Worm (Caenorhabditis elegans) whole organism, mixed stage, embryonic: ENCODE measurements around the gene C08B11.9.
A peak's percentile ranks its signal among the peaks of the same experiment; 100 is the strongest.

Source experiments
- M03D4.4 ChIP-seq: sonication (generic microtip); optimal IDR thresholded peaks from 2 replicates; lab custom pipeline; 2017; ENCODE audit warnings: mild to moderate bottlenecking, missing genetic modification characterization, missing compliant biosample characterization
- bed-3 ChIP-seq: fragments of 200-800 bp; sonication (Bioruptor generic); optimal IDR thresholded peaks from 3 replicates; lab custom pipeline; 2018; ENCODE audit warnings: mild to moderate bottlenecking, missing genetic modification characterization, moderate library complexity, missing compliant biosample characterization
- blmp-1 ChIP-seq: fragments of 150-350 bp; optimal IDR thresholded peaks from 2 replicates; lab custom pipeline; 2014; ENCODE audit warnings: missing biosample characterization, missing genetic modification characterization
- ceh-39 ChIP-seq: fragments of 150-350 bp; optimal IDR thresholded peaks from 2 replicates; lab custom pipeline; 2014; ENCODE audit warnings: missing biosample characterization, missing genetic modification characterization
- ceh-43 ChIP-seq: fragments of 200-800 bp; sonication (Bioruptor generic); optimal IDR thresholded peaks from 2 replicates; lab custom pipeline; 2018; ENCODE audit warnings: mild to moderate bottlenecking, missing genetic modification characterization, moderate library complexity, missing compliant biosample characterization
- ceh-83 ChIP-seq: fragments of 200-800 bp; sonication (Bioruptor generic); optimal IDR thresholded peaks from 2 replicates; lab custom pipeline; 2018; ENCODE audit warnings: mild to moderate bottlenecking, missing genetic modification characterization, missing compliant biosample characterization
- ces-1 ChIP-seq: fragments of 150-350 bp; optimal IDR thresholded peaks from 2 replicates; lab custom pipeline; 2014; ENCODE audit warnings: missing biosample characterization, missing genetic modification reagents, missing genetic modification characterization
- elt-1 ChIP-seq: sonication (generic microtip); optimal IDR thresholded peaks from 2 replicates; lab custom pipeline; 2017; ENCODE audit warnings: missing genetic modification characterization, mild to moderate bottlenecking, missing compliant biosample characterization, antibody characterized with exemption, moderate library complexity, borderline replicate concordance; ENCODE audit not compliant: insufficient read depth
- elt-3 ChIP-seq: fragments of 150-350 bp; optimal IDR thresholded peaks from 2 replicates; lab custom pipeline; 2014; ENCODE audit warnings: missing biosample characterization, missing genetic modification characterization
- flh-1 ChIP-seq: fragments of 200-800 bp; sonication (Bioruptor generic); optimal IDR thresholded peaks from 2 replicates; lab custom pipeline; 2018; ENCODE audit warnings: mild to moderate bottlenecking, missing genetic modification characterization, moderate library complexity, missing compliant biosample characterization
- ham-2 ChIP-seq: fragments of 200-800 bp; sonication (Bioruptor generic); optimal IDR thresholded peaks from 2 replicates; lab custom pipeline; 2018; ENCODE audit warnings: mild to moderate bottlenecking, missing genetic modification characterization, missing compliant biosample characterization
- hlh-1 ChIP-seq: fragments of 150-350 bp; optimal IDR thresholded peaks from 2 replicates; lab custom pipeline; 2014; ENCODE audit warnings: missing biosample characterization, missing genetic modification reagents, missing genetic modification characterization
- lin-13 ChIP-seq: fragments of 150-350 bp; optimal IDR thresholded peaks from 2 replicates; lab custom pipeline; 2014; ENCODE audit warnings: missing biosample characterization, missing genetic modification characterization
- lin-32 ChIP-seq: fragments of 200-800 bp; sonication (Bioruptor generic); optimal IDR thresholded peaks from 2 replicates; lab custom pipeline; 2018; ENCODE audit warnings: mild to moderate bottlenecking, missing genetic modification characterization, missing compliant biosample characterization
- lsy-2 ChIP-seq: fragments of 150-350 bp; optimal IDR thresholded peaks from 2 replicates; lab custom pipeline; 2014; ENCODE audit warnings: missing biosample characterization, missing genetic modification characterization
- mab-5 ChIP-seq: fragments of 150-350 bp; optimal IDR thresholded peaks from 2 replicates; lab custom pipeline; 2014; ENCODE audit warnings: missing biosample characterization, missing genetic modification characterization
- mep-1 ChIP-seq: fragments of 150-350 bp; optimal IDR thresholded peaks from 2 replicates; lab custom pipeline; 2017; ENCODE audit warnings: missing biosample characterization, missing genetic modification reagents, missing genetic modification characterization, inconsistent platforms
- mls-2 ChIP-seq: sonication (generic microtip); optimal IDR thresholded peaks from 2 replicates; lab custom pipeline; 2016; ENCODE audit warnings: mild to moderate bottlenecking, missing genetic modification characterization, moderate library complexity, missing compliant biosample characterization
- nhr-2 ChIP-seq: fragments of 150-350 bp; optimal IDR thresholded peaks from 2 replicates; lab custom pipeline; 2014; ENCODE audit warnings: missing biosample characterization, missing genetic modification characterization
- nhr-237 ChIP-seq: fragments of 150-350 bp; optimal IDR thresholded peaks from 2 replicates; lab custom pipeline; 2014; ENCODE audit warnings: missing biosample characterization, missing genetic modification characterization
- nhr-28 ChIP-seq: fragments of 150-350 bp; optimal IDR thresholded peaks from 2 replicates; lab custom pipeline; 2014; ENCODE audit warnings: missing biosample characterization, missing genetic modification characterization
- nhr-76 ChIP-seq: sonication (generic microtip); optimal IDR thresholded peaks from 2 replicates; lab custom pipeline; 2017; ENCODE audit warnings: missing biosample characterization, missing genetic modification characterization
- pha-4 ChIP-seq: fragments of 150-350 bp; optimal IDR thresholded peaks from 2 replicates; lab custom pipeline; 2018; ENCODE audit warnings: missing biosample characterization, missing genetic modification reagents, missing genetic modification characterization
- sem-2 ChIP-seq: fragments of 200-800 bp; sonication (Bioruptor generic); optimal IDR thresholded peaks from 2 replicates; lab custom pipeline; 2018; ENCODE audit warnings: mild to moderate bottlenecking, missing genetic modification characterization, missing compliant biosample characterization
- sptf-1 ChIP-seq: sonication (generic microtip); optimal IDR thresholded peaks from 2 replicates; lab custom pipeline; 2017; ENCODE audit warnings: mild to moderate bottlenecking, missing genetic modification characterization, moderate library complexity, missing compliant biosample characterization
- tbx-8 ChIP-seq: fragments of 200-800 bp; sonication (Bioruptor generic); optimal IDR thresholded peaks from 2 replicates; lab custom pipeline; 2018; ENCODE audit warnings: mild to moderate bottlenecking, missing genetic modification characterization, moderate library complexity, missing compliant biosample characterization
- unc-39 ChIP-seq: fragments of 150-350 bp; optimal IDR thresholded peaks from 2 replicates; lab custom pipeline; 2014; ENCODE audit warnings: missing biosample characterization, missing genetic modification characterization
- unc-62 ChIP-seq: fragments of 150-350 bp; optimal IDR thresholded peaks from 2 replicates; lab custom pipeline; 2014; ENCODE audit warnings: missing biosample characterization, missing genetic modification reagents, missing genetic modification characterization
- zip-8 ChIP-seq: fragments of 150-350 bp; optimal IDR thresholded peaks from 2 replicates; lab custom pipeline; 2014; ENCODE audit warnings: missing biosample characterization, missing genetic modification characterization
- ztf-11 ChIP-seq: fragments of 150-350 bp; optimal IDR thresholded peaks from 2 replicates; lab custom pipeline; 2014; ENCODE audit warnings: missing biosample characterization, missing genetic modification characterization

The C08B11.9 gene

ce11 chrII:8035667-8036066 lies 2.3 kb downstream of the C08B11.9 start, which contains the start of gene sap-49:
Gene sap-49, minus strand, starts transcription at chrII:8035767.
- TF ChIP-seq unc-39 (tag; lab: Kevin White, UChicago) (no peak), bed-3 (GFP tag; lab: Kevin White, UChicago) (no peak), blmp-1 (tag; lab: Kevin White, UChicago) (no peak), elt-1 (tag; lab: Kevin White, UChicago) (no peak), ztf-11 (no peak), mab-5 (tag; lab: Kevin White, UChicago) (no peak), lin-13 (tag; lab: Kevin White, UChicago) (no peak), hlh-1 (tag; lab: Kevin White, UChicago) (no peak), mls-2 (no peak), lin-32 (GFP tag; lab: Kevin White, UChicago) (no peak), flh-1 (GFP tag; lab: Kevin White, UChicago) (no peak), ham-2 (GFP tag; lab: Kevin White, UChicago) (no peak), ceh-43 (no peak), zip-8 (tag; lab: Kevin White, UChicago) (no peak), nhr-76 (tag; lab: Kevin White, UChicago) (no peak), sem-2 (GFP tag; lab: Kevin White, UChicago) (no peak)

DNA sequence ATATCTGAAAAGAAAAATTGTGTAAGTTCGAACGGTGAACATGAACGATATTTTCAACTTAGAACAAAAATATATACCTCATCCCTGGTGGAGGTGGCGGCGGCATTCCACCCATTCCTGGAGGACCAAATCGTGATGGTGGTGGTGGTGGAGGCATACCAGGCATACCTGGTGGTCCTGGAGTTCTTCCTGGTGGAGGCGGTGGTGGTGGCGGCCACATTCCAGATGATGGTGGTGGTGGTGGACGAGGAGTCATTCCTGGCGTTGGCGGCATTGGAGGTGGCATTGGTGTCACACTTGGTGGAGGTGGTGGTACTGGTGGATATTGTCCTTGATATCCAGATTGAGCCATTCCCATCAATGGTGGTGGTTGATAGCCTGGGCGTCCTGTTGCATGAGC lies 3.4 kb downstream of the C08B11.9 start:
- no peak for TF ChIP-seq nhr-2 (tag; lab: Kevin White, UChicago)
- no peak for TF ChIP-seq elt-3 (tag; lab: Kevin White, UChicago)
- TF ChIP-seq mep-1 (tag; lab: Kevin White, UChicago): no peak
- no peak for TF ChIP-seq elt-1 (tag; lab: Kevin White, UChicago)
- TF ChIP-seq M03D4.4 (tag; lab: Kevin White, UChicago): no peak
- no peak for TF ChIP-seq ces-1 (GFP tag; lab: Kevin White, UChicago)
- TF ChIP-seq nhr-76 (tag; lab: Kevin White, UChicago): no peak
- TF ChIP-seq hlh-1 (tag; lab: Kevin White, UChicago): no peak
- no peak for TF ChIP-seq ham-2 (GFP tag; lab: Kevin White, UChicago)
- TF ChIP-seq unc-62: no peak
- no peak for TF ChIP-seq nhr-237 (tag; lab: Kevin White, UChicago)
- TF ChIP-seq mls-2: no peak
- TF ChIP-seq pha-4 (tag; lab: Kevin White, UChicago): no peak
- no peak for TF ChIP-seq sptf-1
- TF ChIP-seq nhr-28 (tag; lab: Kevin White, UChicago): no peak
- TF ChIP-seq flh-1 (GFP tag; lab: Kevin White, UChicago): no peak
- no peak for TF ChIP-seq ceh-39
- TF ChIP-seq lsy-2 (tag; lab: Kevin White, UChicago): no peak

- TF ChIP-seq blmp-1 (tag; lab: Kevin White, UChicago) (no peak), ceh-83 (GFP tag; lab: Kevin White, UChicago) (peak; percentile 7), tbx-8 (GFP tag; lab: Kevin White, UChicago) (no peak), lin-13 (tag; lab: Kevin White, UChicago) (no peak), nhr-76 (tag; lab: Kevin White, UChicago) (no peak)
Measured at ce11 chrII:8034008-8034407, 4.0 kb downstream of the C08B11.9 start.

DNA sequence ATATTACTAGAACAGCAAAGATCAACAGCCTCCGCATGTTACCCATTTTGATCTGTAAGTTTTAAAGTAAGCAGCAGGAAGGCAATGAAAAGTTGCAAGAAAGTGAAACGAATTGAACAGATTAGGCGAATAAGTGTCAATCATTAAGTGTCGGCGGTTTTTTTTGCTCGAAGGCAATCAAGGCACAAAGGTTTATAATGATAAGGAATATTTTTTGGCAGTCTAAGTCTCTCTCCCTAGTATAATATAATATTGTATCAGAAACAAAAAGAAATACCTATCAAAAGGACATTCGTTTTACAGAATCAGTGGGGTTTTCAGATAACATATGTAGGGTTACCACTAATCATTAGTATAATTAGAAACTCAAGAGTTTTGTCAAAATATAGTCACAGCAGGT lies 5.3 kb downstream of the C08B11.9 start, which contains the start of gene nrf-6:
TSS of gene nrf-6 (minus strand) at position 52 of the 400 bp plus-strand sequence.
- TF ChIP-seq nhr-2 (tag; lab: Kevin White, UChicago): no peak
- TF ChIP-seq ceh-39: no peak
- TF ChIP-seq mab-5 (tag; lab: Kevin White, UChicago): no peak
- no peak for TF ChIP-seq nhr-237 (tag; lab: Kevin White, UChicago)
- no peak for TF ChIP-seq lin-32 (GFP tag; lab: Kevin White, UChicago)
- no peak for TF ChIP-seq mep-1 (tag; lab: Kevin White, UChicago)
- TF ChIP-seq nhr-28 (tag; lab: Kevin White, UChicago): no peak
- no peak for TF ChIP-seq ham-2 (GFP tag; lab: Kevin White, UChicago)
- no peak for TF ChIP-seq tbx-8 (GFP tag; lab: Kevin White, UChicago)
- no peak for TF ChIP-seq sptf-1

DNA sequence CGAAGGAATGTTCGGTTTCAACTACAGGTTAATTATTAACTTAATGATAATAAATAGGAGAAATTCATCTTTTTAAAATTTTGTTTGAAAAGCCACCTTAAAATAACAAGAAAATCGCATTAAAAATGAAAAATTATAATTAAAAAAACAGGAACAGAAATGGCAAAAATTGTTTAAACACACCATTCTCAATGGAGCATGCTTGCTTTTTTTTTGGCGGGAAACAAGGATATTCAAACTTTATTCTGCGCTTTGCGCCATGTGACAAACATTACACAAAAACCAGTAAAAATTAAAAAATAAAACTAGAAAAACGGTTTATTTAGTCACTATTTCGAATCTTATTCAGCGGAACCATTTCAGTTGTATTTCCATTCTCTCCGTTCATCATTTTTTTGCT lies 9.2 kb downstream of the C08B11.9 start:
- no peak for TF ChIP-seq lin-13 (tag; lab: Kevin White, UChicago)
- no peak for TF ChIP-seq ceh-39
- TF ChIP-seq flh-1 (GFP tag; lab: Kevin White, UChicago): no peak
- TF ChIP-seq sptf-1: no peak
